Fruit fly (Drosophila melanogaster) whole organism, embryonic: ENCODE measurements around the gene CG13949.

Source experiments
- Atf-2 ChIP-seq: fragments of 200-800 bp; sonication (Bioruptor generic); optimal IDR thresholded peaks from 2 replicates; lab custom pipeline; 2016; ENCODE audit warnings: missing biosample characterization, missing genetic modification characterization
- Atf3 ChIP-seq: fragments of 200-800 bp; sonication (Bioruptor generic); optimal IDR thresholded peaks from 3 replicates; lab custom pipeline; 2016; ENCODE audit warnings: missing biosample characterization, missing genetic modification characterization
- B-H2 ChIP-seq: fragments of 200-800 bp; sonication (Bioruptor generic); optimal IDR thresholded peaks from 2 replicates; lab custom pipeline; 2018; ENCODE audit warnings: missing biosample characterization, mild to moderate bottlenecking, missing genetic modification characterization
- CG11247 ChIP-seq: fragments of 200-800 bp; sonication (Bioruptor generic); IDR thresholded peaks from 2 replicates; pipeline ENCODE4 v1.3.6; 2022; ENCODE audit warnings: missing biosample characterization, missing genetic modification characterization
- CG11695 ChIP-seq: fragments of 200-800 bp; sonication (Bioruptor generic); IDR thresholded peaks from 3 replicates; pipeline ENCODE4 v1.3.6; 2022; ENCODE audit warnings: missing biosample characterization, missing genetic modification characterization
- CG12236 ChIP-seq: fragments of 200-800 bp; sonication (Bioruptor generic); optimal IDR thresholded peaks from 2 replicates; lab custom pipeline; 2016; ENCODE audit warnings: missing biosample characterization, missing genetic modification characterization
- CG12769 ChIP-seq: fragments of 200-800 bp; sonication (Bioruptor generic); optimal IDR thresholded peaks from 2 replicates; lab custom pipeline; 2019; ENCODE audit warnings: missing biosample characterization, mild to moderate bottlenecking, missing genetic modification characterization, moderate library complexity
- CG15011 ChIP-seq: fragments of 200-800 bp; sonication (Bioruptor generic); optimal IDR thresholded peaks from 3 replicates; lab custom pipeline; 2018; ENCODE audit warnings: missing biosample characterization, mild to moderate bottlenecking, missing genetic modification characterization
- CG1602 ChIP-seq: fragments of 200-800 bp; sonication (Bioruptor generic); optimal IDR thresholded peaks from 3 replicates; lab custom pipeline; 2016; ENCODE audit warnings: missing biosample characterization, missing genetic modification characterization
- CG18599 ChIP-seq: fragments of 200-800 bp; sonication (Bioruptor generic); optimal IDR thresholded peaks from 3 replicates; lab custom pipeline; 2017; ENCODE audit warnings: missing biosample characterization, missing genetic modification characterization, mild to moderate bottlenecking, moderate library complexity, missing genetic modification reagents
- CG30020 ChIP-seq: fragments of 200-800 bp; optimal IDR thresholded peaks from 2 replicates; lab custom pipeline; 2019; ENCODE audit warnings: missing biosample characterization, mild to moderate bottlenecking, missing genetic modification characterization, moderate library complexity
- CG33213 ChIP-seq: fragments of 200-800 bp; sonication (Bioruptor generic); optimal IDR thresholded peaks from 3 replicates; lab custom pipeline; 2016; ENCODE audit warnings: missing biosample characterization, missing genetic modification characterization
- CG34376 ChIP-seq: fragments of 200-800 bp; sonication (Bioruptor generic); optimal IDR thresholded peaks from 2 replicates; lab custom pipeline; 2018; ENCODE audit warnings: missing biosample characterization, mild to moderate bottlenecking, missing genetic modification characterization
- CG3726 ChIP-seq: fragments of 200-800 bp; sonication (Bioruptor generic); IDR thresholded peaks from 3 replicates; pipeline ENCODE4, ENCODE4 v1.3.6; 2022; ENCODE audit warnings: missing biosample characterization, missing genetic modification characterization
- CG4404 ChIP-seq: fragments of 200-800 bp; sonication (Bioruptor generic); IDR thresholded peaks from 2 replicates; pipeline ENCODE4 v1.3.6; 2022; ENCODE audit warnings: missing biosample characterization, missing genetic modification characterization
- CG4820 ChIP-seq: fragments of 200-800 bp; sonication (Bioruptor generic); optimal IDR thresholded peaks from 3 replicates; lab custom pipeline; 2016; ENCODE audit warnings: missing biosample characterization, missing genetic modification characterization
- CG6813 ChIP-seq: fragments of 200-800 bp; sonication (Bioruptor generic); optimal IDR thresholded peaks from 2 replicates; lab custom pipeline; 2017; ENCODE audit warnings: missing biosample characterization, missing genetic modification characterization, mild to moderate bottlenecking, moderate library complexity, missing genetic modification reagents
- CG7839 ChIP-seq: fragments of 200-800 bp; sonication (Bioruptor generic); optimal IDR thresholded peaks from 3 replicates; lab custom pipeline; 2018; ENCODE audit warnings: missing biosample characterization, mild to moderate bottlenecking, missing genetic modification characterization, moderate library complexity
- CG8359 ChIP-seq: fragments of 200-800 bp; sonication (Bioruptor generic); optimal IDR thresholded peaks from 2 replicates; lab custom pipeline; 2017; ENCODE audit warnings: missing biosample characterization, mild to moderate bottlenecking, missing genetic modification characterization, borderline replicate concordance
- CG8924 ChIP-seq: fragments of 200-800 bp; optimal IDR thresholded peaks from 3 replicates; lab custom pipeline; 2019; ENCODE audit warnings: missing biosample characterization, mild to moderate bottlenecking, missing genetic modification characterization, moderate library complexity
- CoRest ChIP-seq: fragments of 200-800 bp; sonication (Bioruptor generic); optimal IDR thresholded peaks from 3 replicates; lab custom pipeline; 2018; ENCODE audit warnings: missing biosample characterization, mild to moderate bottlenecking, missing genetic modification characterization, moderate library complexity
- CrebB ChIP-seq: fragments of 200-800 bp; sonication (Bioruptor generic); optimal IDR thresholded peaks from 3 replicates; lab custom pipeline; 2018; ENCODE audit warnings: missing biosample characterization, mild to moderate bottlenecking, missing genetic modification characterization
- D ChIP-seq, 2 experiments: fragments of 200-800 bp in 1 of 2; fragments of >200 bp in 1 of 2; sonication (Bioruptor generic) in 1 of 2; optimal IDR thresholded peaks; 2 replicates in 1 of 2; 3 replicates in 1 of 2; lab custom pipeline; 2017; ENCODE audit warnings: mild to moderate bottlenecking in 1 of 2, missing biosample characterization in 1 of 2, missing genetic modification characterization in 1 of 2, missing genetic modification reagents in 1 of 2
- Dad ChIP-seq: fragments of 200-800 bp; sonication (Bioruptor generic); optimal IDR thresholded peaks from 3 replicates; lab custom pipeline; 2016; ENCODE audit warnings: missing biosample characterization, missing genetic modification characterization
- Dbx ChIP-seq: fragments of 200-800 bp; sonication (Bioruptor generic); IDR thresholded peaks from 3 replicates; pipeline ENCODE4 v1.3.6; 2022; ENCODE audit warnings: missing biosample characterization, missing genetic modification characterization
- Doc3 ChIP-seq: fragments of 200-800 bp; sonication (Bioruptor generic); IDR thresholded peaks from 3 replicates; pipeline ENCODE4 v1.3.6; 2022; ENCODE audit warnings: missing biosample characterization, missing genetic modification characterization; ENCODE audit not compliant: partially characterized antibody
- Gug ChIP-seq: fragments of 200-800 bp; sonication (Bioruptor generic); IDR thresholded peaks from 4 replicates; pipeline ENCODE4 v1.3.6; 2022; ENCODE audit warnings: missing biosample characterization, missing genetic modification characterization
- Nf-YB ChIP-seq: fragments of 200-800 bp; sonication (Bioruptor generic); optimal IDR thresholded peaks from 3 replicates; lab custom pipeline; 2019; ENCODE audit warnings: missing biosample characterization, mild to moderate bottlenecking, missing genetic modification characterization, moderate library complexity
- Nf-YC ChIP-seq: fragments of 200-800 bp; optimal IDR thresholded peaks from 3 replicates; lab custom pipeline; 2019; ENCODE audit warnings: missing biosample characterization, mild to moderate bottlenecking, missing genetic modification characterization, moderate library complexity
- Oaz ChIP-seq: fragments of 200-800 bp; sonication (Bioruptor generic); IDR thresholded peaks from 2 replicates; pipeline ENCODE4 v1.3.6; 2022; ENCODE audit warnings: missing biosample characterization, missing genetic modification characterization
- PHDP ChIP-seq: fragments of 200-800 bp; sonication (Bioruptor generic); optimal IDR thresholded peaks from 3 replicates; lab custom pipeline; 2018; ENCODE audit warnings: missing biosample characterization, mild to moderate bottlenecking, missing genetic modification characterization, moderate library complexity
- Sox100B ChIP-seq: fragments of 200-800 bp; sonication (Bioruptor generic); optimal IDR thresholded peaks from 3 replicates; lab custom pipeline; 2018; ENCODE audit warnings: missing biosample characterization, mild to moderate bottlenecking, missing genetic modification characterization
- ac ChIP-seq: fragments of 200-800 bp; sonication (Bioruptor generic); optimal IDR thresholded peaks from 3 replicates; lab custom pipeline; 2017; ENCODE audit warnings: missing biosample characterization, mild to moderate bottlenecking, missing genetic modification characterization
- bbx ChIP-seq: fragments of 200-800 bp; sonication (Bioruptor generic); IDR thresholded peaks from 2 replicates; pipeline ENCODE4 v1.3.6; 2022; ENCODE audit warnings: missing biosample characterization, missing genetic modification characterization; ENCODE audit not compliant: partially characterized antibody
- cwo ChIP-seq: fragments of 200-800 bp; sonication (Bioruptor generic); optimal IDR thresholded peaks from 3 replicates; lab custom pipeline; 2017; ENCODE audit warnings: missing biosample characterization, missing genetic modification characterization, mild to moderate bottlenecking, moderate library complexity, missing genetic modification reagents
- dmrt99B ChIP-seq: fragments of 200-800 bp; sonication (Bioruptor generic); optimal IDR thresholded peaks from 2 replicates; lab custom pipeline; 2018; ENCODE audit warnings: missing biosample characterization, mild to moderate bottlenecking, missing genetic modification characterization, moderate library complexity
- jigr1 ChIP-seq: fragments of 200-800 bp; sonication (Bioruptor generic); IDR thresholded peaks from 3 replicates; pipeline ENCODE4 v1.3.6; 2022; ENCODE audit warnings: missing biosample characterization, missing genetic modification characterization
- jumu ChIP-seq: fragments of 200-800 bp; sonication (Bioruptor generic); optimal IDR thresholded peaks from 3 replicates; lab custom pipeline; 2016; ENCODE audit warnings: missing biosample characterization, missing genetic modification characterization
- knrl ChIP-seq: fragments of 200-800 bp; sonication (Bioruptor generic); IDR thresholded peaks from 3 replicates; pipeline ENCODE4 v1.3.6; 2022; ENCODE audit warnings: missing biosample characterization, missing genetic modification characterization; ENCODE audit not compliant: partially characterized antibody
- lbe ChIP-seq: fragments of 200-800 bp; sonication (Bioruptor generic); optimal IDR thresholded peaks from 2 replicates; lab custom pipeline; 2016; ENCODE audit warnings: missing biosample characterization, mild to moderate bottlenecking, missing genetic modification characterization
- lilli ChIP-seq: fragments of 200-800 bp; sonication (Bioruptor generic); optimal IDR thresholded peaks from 3 replicates; lab custom pipeline; 2016; ENCODE audit warnings: missing biosample characterization, missing genetic modification characterization
- nau ChIP-seq: fragments of 200-800 bp; sonication (Bioruptor generic); optimal IDR thresholded peaks from 3 replicates; lab custom pipeline; 2017; ENCODE audit warnings: missing biosample characterization, mild to moderate bottlenecking, missing genetic modification characterization, missing genetic modification reagents
- odd ChIP-seq: fragments of 200-800 bp; sonication (Bioruptor generic); optimal IDR thresholded peaks from 2 replicates; lab custom pipeline; 2017; ENCODE audit warnings: missing biosample characterization, mild to moderate bottlenecking, missing genetic modification characterization
- pnt ChIP-seq: fragments of 200-800 bp; sonication (Bioruptor generic); optimal IDR thresholded peaks from 3 replicates; lab custom pipeline; 2016; ENCODE audit warnings: missing biosample characterization, missing genetic modification characterization
- sc ChIP-seq, 3 experiments: fragments of >200 bp in 2 of 3; fragments of 200-800 bp in 1 of 3; sonication (Bioruptor generic) in 1 of 3; optimal IDR thresholded peaks; 2 replicates in 2 of 3; 3 replicates in 1 of 3; lab custom pipeline; 2017; ENCODE audit warnings: mild to moderate bottlenecking in 1 of 3, missing biosample characterization in 1 of 3, missing genetic modification characterization in 1 of 3, missing genetic modification reagents in 1 of 3
- slp2 ChIP-seq: fragments of 200-800 bp; sonication (Bioruptor generic); optimal IDR thresholded peaks from 2 replicates; lab custom pipeline; 2016; ENCODE audit warnings: missing biosample characterization, missing genetic modification characterization
- stc ChIP-seq: fragments of 200-800 bp; sonication (Bioruptor generic); IDR thresholded peaks from 2 replicates; pipeline ENCODE4 v1.3.6; 2022; ENCODE audit warnings: missing biosample characterization, missing genetic modification characterization
- trh ChIP-seq: fragments of 200-800 bp; sonication (Bioruptor generic); optimal IDR thresholded peaks from 2 replicates; lab custom pipeline; 2016; ENCODE audit warnings: missing biosample characterization, missing genetic modification characterization
- wor ChIP-seq: fragments of 200-800 bp; sonication (Bioruptor generic); IDR thresholded peaks from 2 replicates; pipeline ENCODE4 v1.3.6; 2022; ENCODE audit warnings: missing biosample characterization, missing genetic modification characterization

Gene CG13949

dm6 chr2L:855052-855547, at the start of gene CG13949 (continued):
- TF ChIP-seq trh (no peak), CG6813 (GFP tag; lab: Kevin White, UChicago) (peak; percentile 30), CrebB (tag; lab: Kevin White, UChicago) (peak; percentile 50), Oaz (GFP tag; lab: Robert Waterston, UW) (no peak), jumu (GFP tag; lab: Kevin White, UChicago) (peak; percentile 28), Nf-YC (tag; lab: Kevin White, UChicago) (peak; percentile 62), pnt (GFP tag; lab: Kevin White, UChicago) (peak; percentile 47), slp2 (GFP tag; lab: Kevin White, UChicago) (peak; percentile 46), sc (optimal IDR thresholded peaks at IDR 0.05; lab: Kevin White, UChicago) (no peak), sc (GFP tag; optimal IDR thresholded peaks at IDR 0.05; lab: Kevin White, UChicago) (no peak), dmrt99B (peak; percentile 46), Dbx (GFP tag; lab: Robert Waterston, UW) (peak; percentile 82), CG8924 (tag; lab: Kevin White, UChicago) (peak; percentile 53), B-H2 (GFP tag; lab: Kevin White, UChicago) (peak; percentile 25), stc (GFP tag; lab: Robert Waterston, UW) (peak; percentile 76), Sox100B (GFP tag; lab: Kevin White, UChicago) (peak; percentile 15), Doc3 (GFP tag; lab: Robert Waterston, UW) (no peak), CoRest (tag; lab: Kevin White, UChicago) (peak; percentile 84), lilli (GFP tag; lab: Kevin White, UChicago) (peak; percentile 63), CG30020 (tag; lab: Kevin White, UChicago) (peak; percentile 23), CG3726 (GFP tag; lab: Robert Waterston, UW) (no peak), Nf-YB (GFP tag; lab: Kevin White, UChicago) (peak; percentile 27), odd (GFP tag; lab: Kevin White, UChicago) (peak; percentile 22), Atf3 (GFP tag; lab: Kevin White, UChicago) (peak; percentile 8), nau (no peak), CG11247 (peak; percentile 72), CG12769 (tag; lab: Kevin White, UChicago) (peak; percentile 38), CG34376 (peak; percentile 64), Gug (peak; percentile 64), Dad (GFP tag; lab: Kevin White, UChicago) (no peak), CG11695 (peak; percentile 76; the same call in 2 of the 3 replicates), CG18599 (GFP tag; lab: Kevin White, UChicago) (peak; percentile 70), CG33213 (GFP tag; lab: Kevin White, UChicago) (peak; percentile 71), lbe (no peak), D (optimal IDR thresholded peaks at IDR 0.05; lab: Kevin White, UChicago) (no peak), D (GFP tag; optimal IDR thresholded peaks at IDR 0.05; lab: Kevin White, UChicago) (peak; percentile 19), wor (GFP tag; lab: Robert Waterston, UW) (no peak), CG4820 (GFP tag; lab: Kevin White, UChicago) (peak; percentile 17), cwo (GFP tag; lab: Kevin White, UChicago) (peak; percentile 37), CG7839 (tag; lab: Kevin White, UChicago) (peak; percentile 73), CG4404 (GFP tag; lab: Robert Waterston, UW) (0 out of 2 replicates have a peak, but pooled peaks have one; percentile 24), CG1602 (peak; percentile 16), CG8359 (GFP tag; lab: Kevin White, UChicago) (no peak), bbx (GFP tag; lab: Robert Waterston, UW) (peak; percentile 64; the same call in 1 of the 2 replicates), knrl (GFP tag; lab: Robert Waterston, UW) (peak; percentile 56), CG15011 (GFP tag; lab: Kevin White, UChicago) (no peak), PHDP (peak; percentile 84), jigr1 (GFP tag; lab: Robert Waterston, UW) (no peak), CG12236 (GFP tag; lab: Kevin White, UChicago) (no peak), ac (GFP tag; lab: Kevin White, UChicago) (no peak), Atf-2 (GFP tag; lab: Kevin White, UChicago) (peak; percentile 33)
